Worm (Caenorhabditis elegans) whole organism, L4/young adult: ENCODE data around the gene F37H8.6.

Experiments
- W03F9.2 ChIP-seq: fragments of 150-350 bp; optimal IDR thresholded peaks from 2 replicates; lab custom pipeline; 2014; ENCODE audit warnings: missing biosample characterization, missing genetic modification characterization
- dao-5 ChIP-seq: sonication (generic microtip); optimal IDR thresholded peaks from 2 replicates; lab custom pipeline; 2016; ENCODE audit warnings: missing genotype, missing genetic modification characterization, moderate library complexity, missing compliant biosample characterization
- him-1 ChIP-seq: sonication (generic microtip); optimal IDR thresholded peaks from 2 replicates; lab custom pipeline; 2016; ENCODE audit warnings: missing genotype, missing genetic modification reagents, missing genetic modification characterization, missing compliant biosample characterization

- TF ChIP-seq dao-5 (no peak), him-1 (tag; lab: Kevin White, UChicago) (no peak), W03F9.2 (tag; lab: Kevin White, UChicago) (no peak)
Measured at ce11 chrII:11134828-11135227, 42.4 kb downstream of the F37H8.6 start, which contains the start of gene F40F8.5.
